Worm (Caenorhabditis elegans) whole organism, L4 larva: ENCODE results near the gene melo-3.

ENCODE experiments used
- F26F4.8 ChIP-seq: fragments of 200-800 bp; sonication (Bioruptor generic); conservative IDR thresholded peaks from 2 replicates; pipeline ENCODE4 v1.3.6; 2022; ENCODE audit warnings: missing genetic modification characterization, missing compliant biosample characterization
- F49E8.2 ChIP-seq: sonication (generic microtip); optimal IDR thresholded peaks from 2 replicates; lab custom pipeline; 2016; ENCODE audit warnings: missing compliant biosample characterization, mild to moderate bottlenecking, missing genetic modification characterization, borderline replicate concordance
- T26A8.4 ChIP-seq: fragments of 200-800 bp; sonication (Bioruptor generic); IDR thresholded peaks from 2 replicates; pipeline ENCODE4 v1.3.6; 2022; ENCODE audit warnings: missing genetic modification characterization, missing compliant biosample characterization
- Y105C5A.15 ChIP-seq: fragments of 200-800 bp; sonication (Bioruptor generic); IDR thresholded peaks from 2 replicates; pipeline ENCODE4 v1.3.6; 2022; ENCODE audit warnings: missing genetic modification characterization, missing compliant biosample characterization
- Y48G9A.11 ChIP-seq: fragments of 200-800 bp; sonication (Bioruptor generic); IDR thresholded peaks from 2 replicates; pipeline ENCODE4 v1.3.6; 2022; ENCODE audit warnings: missing genetic modification reagents, missing genetic modification characterization, missing compliant biosample characterization
- Y5F2A.4 ChIP-seq: fragments of 200-800 bp; sonication (Bioruptor generic); optimal IDR thresholded peaks from 2 replicates; lab custom pipeline; 2018; ENCODE audit warnings: mild to moderate bottlenecking, missing genetic modification characterization, missing compliant biosample characterization
- Y75B8A.6 ChIP-seq: fragments of 200-800 bp; sonication (Bioruptor generic); IDR thresholded peaks from 2 replicates; pipeline ENCODE4 v1.3.6; 2022; ENCODE audit warnings: missing genetic modification reagents, missing genetic modification characterization, missing compliant biosample characterization
- ZK337.2 ChIP-seq: fragments of 200-800 bp; sonication (Bioruptor generic); IDR thresholded peaks from 2 replicates; pipeline ENCODE4 v1.3.6; 2022; ENCODE audit warnings: missing genetic modification reagents, missing genetic modification characterization, missing compliant biosample characterization
- aha-1 ChIP-seq: fragments of 150-350 bp; peaks from one replicate; lab custom pipeline; 2014; ENCODE audit warnings: missing biosample characterization, missing genetic modification characterization
- aly-2 ChIP-seq: sonication (generic microtip); optimal IDR thresholded peaks from 2 replicates; lab custom pipeline; 2018; ENCODE audit warnings: missing biosample characterization, missing genetic modification characterization
- attf-4 ChIP-seq: sonication (generic microtip); optimal IDR thresholded peaks from 3 replicates; lab custom pipeline; 2017; ENCODE audit warnings: missing biosample characterization, missing genetic modification characterization
- ctbp-1 ChIP-seq: fragments of 200-800 bp; sonication (Bioruptor generic); IDR thresholded peaks from 2 replicates; pipeline ENCODE4 v1.3.6; 2022; ENCODE audit warnings: missing genetic modification reagents, missing genetic modification characterization, missing compliant biosample characterization
- daf-16 ChIP-seq, 3 experiments: sonication (generic microtip); optimal IDR thresholded peaks; 2 replicates each; lab custom pipeline; 2016 to 2017; ENCODE audit warnings: missing genetic modification characterization in 3 of 3, missing genetic modification reagents in 3 of 3, mild to moderate bottlenecking in 2 of 3, missing compliant biosample characterization in 2 of 3, missing biosample characterization in 1 of 3, moderate library complexity in 1 of 3
- daf-19 ChIP-seq: fragments of 200-800 bp; sonication (Bioruptor generic); conservative IDR thresholded peaks from 2 replicates; pipeline ENCODE4 v1.3.6; 2022; ENCODE audit warnings: missing genetic modification characterization, missing compliant biosample characterization
- egl-43 ChIP-seq: fragments of 200-800 bp; sonication (Bioruptor generic); IDR thresholded peaks from 2 replicates; pipeline ENCODE4 v1.3.6; 2022; ENCODE audit warnings: missing genetic modification reagents, missing genetic modification characterization, missing compliant biosample characterization
- fos-1 ChIP-seq: fragments of 150-350 bp; optimal IDR thresholded peaks from 2 replicates; lab custom pipeline; 2014; ENCODE audit warnings: missing biosample characterization, missing genetic modification characterization
- hif-1 ChIP-seq, 2 experiments: sonication (generic microtip); optimal IDR thresholded peaks; 2 replicates each; lab custom pipeline; 2016 to 2017; ENCODE audit warnings: missing compliant biosample characterization in 2 of 2, missing genetic modification characterization in 2 of 2, missing genetic modification reagents in 2 of 2, missing genotype in 2 of 2, mild to moderate bottlenecking in 1 of 2
- hlh-11 ChIP-seq: fragments of 200-800 bp; sonication (Bioruptor generic); optimal IDR thresholded peaks from 2 replicates; lab custom pipeline; 2018; ENCODE audit warnings: mild to moderate bottlenecking, missing genetic modification characterization, missing compliant biosample characterization
- lim-7 ChIP-seq: fragments of 200-800 bp; sonication (Bioruptor generic); IDR thresholded peaks from 2 replicates; pipeline ENCODE4 v1.3.6; 2022; ENCODE audit warnings: missing genetic modification characterization, missing compliant biosample characterization
- lin-1 ChIP-seq: fragments of 200-800 bp; sonication (Bioruptor generic); IDR thresholded peaks from 2 replicates; pipeline ENCODE4 v1.3.6; 2022; ENCODE audit warnings: missing genetic modification reagents, missing genetic modification characterization, missing compliant biosample characterization
- lin-13 ChIP-seq: fragments of 150-350 bp; optimal IDR thresholded peaks from 2 replicates; lab custom pipeline; 2014; ENCODE audit warnings: missing biosample characterization, missing genetic modification reagents, missing genetic modification characterization
- lin-38 ChIP-seq: fragments of 200-800 bp; sonication (Bioruptor generic); IDR thresholded peaks from 2 replicates; pipeline ENCODE4 v1.3.6; 2022; ENCODE audit warnings: missing genetic modification reagents, missing genetic modification characterization, missing compliant biosample characterization
- madf-5 ChIP-seq, 2 experiments: fragments of 200-800 bp; sonication (Bioruptor generic); IDR thresholded peaks; 2 replicates each; pipeline ENCODE4 v1.3.6; 2022; ENCODE audit warnings: missing compliant biosample characterization in 2 of 2, missing genetic modification characterization in 2 of 2
- mdt-29 ChIP-seq: fragments of 200-800 bp; sonication (Bioruptor generic); IDR thresholded peaks from 2 replicates; pipeline ENCODE4 v1.3.6; 2022; ENCODE audit warnings: missing genetic modification reagents, missing genetic modification characterization, missing compliant biosample characterization
- mes-2 ChIP-seq: sonication (generic microtip); optimal IDR thresholded peaks from 2 replicates; lab custom pipeline; 2016; ENCODE audit warnings: missing genotype, mild to moderate bottlenecking, missing genetic modification characterization, missing compliant biosample characterization; ENCODE audit not compliant: poor library complexity, severe bottlenecking
- nhr-102 ChIP-seq: sonication (generic microtip); optimal IDR thresholded peaks from 2 replicates; lab custom pipeline; 2016; ENCODE audit warnings: mild to moderate bottlenecking, missing genetic modification characterization, moderate library complexity, missing compliant biosample characterization
- nhr-111 ChIP-seq: fragments of 200-800 bp; sonication (Bioruptor generic); optimal IDR thresholded peaks from 2 replicates; lab custom pipeline; 2018; ENCODE audit warnings: mild to moderate bottlenecking, missing genetic modification characterization, missing compliant biosample characterization
- nhr-25 ChIP-seq: sonication (generic microtip); optimal IDR thresholded peaks from 2 replicates; lab custom pipeline; 2017; ENCODE audit warnings: missing genetic modification characterization, mild to moderate bottlenecking, missing compliant biosample characterization, antibody characterized with exemption, moderate library complexity, borderline replicate concordance; ENCODE audit not compliant: insufficient read depth
- nhr-28 ChIP-seq: fragments of 150-350 bp; optimal IDR thresholded peaks from 2 replicates; lab custom pipeline; 2014; ENCODE audit warnings: missing biosample characterization, missing genetic modification characterization
- nhr-41 ChIP-seq: fragments of 200-800 bp; sonication (Bioruptor generic); IDR thresholded peaks from 2 replicates; pipeline ENCODE4 v1.3.6; 2022; ENCODE audit warnings: missing genetic modification reagents, missing genetic modification characterization, missing compliant biosample characterization
- pha-4 ChIP-seq, 2 experiments: fragments of 150-350 bp in 1 of 2; fragments of 200-800 bp in 1 of 2; sonication (Bioruptor generic) in 1 of 2; IDR thresholded peaks in 1 of 2; optimal IDR thresholded peaks in 1 of 2; 2 replicates each; pipeline versions ENCODE4 v1.3.6 to Lab custom; 2014 to 2022; ENCODE audit warnings: missing genetic modification characterization in 2 of 2, missing genetic modification reagents in 2 of 2, missing biosample characterization in 1 of 2, missing compliant biosample characterization in 1 of 2
- saeg-2 ChIP-seq: fragments of 200-800 bp; sonication (Bioruptor generic); IDR thresholded peaks from 2 replicates; pipeline ENCODE4 v1.3.6; 2022; ENCODE audit warnings: missing genetic modification reagents, missing genetic modification characterization, missing compliant biosample characterization
- set-16 ChIP-seq: fragments of 200-800 bp; sonication (Bioruptor generic); IDR thresholded peaks from 2 replicates; pipeline ENCODE4 v1.3.6; 2022; ENCODE audit warnings: missing genetic modification reagents, missing genetic modification characterization, missing compliant biosample characterization
- snpc-1.2 ChIP-seq: fragments of 200-800 bp; sonication (Bioruptor generic); IDR thresholded peaks from 2 replicates; pipeline ENCODE4 v1.3.6; 2022; ENCODE audit warnings: missing genetic modification reagents, missing genetic modification characterization, missing compliant biosample characterization
- unc-62 ChIP-seq, 3 experiments: fragments of 150-350 bp in 1 of 3; sonication (generic microtip); optimal IDR thresholded peaks in 2 of 3; peaks in 1 of 3; 1 replicate in 1 of 3; 2 replicates in 2 of 3; lab custom pipeline; 2014 to 2017; ENCODE audit warnings: missing biosample characterization in 3 of 3, missing genetic modification characterization in 3 of 3, missing genetic modification reagents in 3 of 3, missing genotype in 1 of 3

melo-3 gene

ce11 chrV:15002184-15002690 lies 34.4 kb downstream of the melo-3 start, which contains the start of the genes fib-1 and mut-15 (continued):
- TF ChIP-seq ctbp-1 (peak; percentile 72), lin-1 (no peak), Y105C5A.15 (GFP tag; lab: Robert Waterston, UW) (no peak), hlh-11 (tag; lab: Kevin White, UChicago) (peak; percentile 88), saeg-2 (GFP tag; lab: Robert Waterston, UW) (no peak), ZK337.2 (no peak)

DNA sequence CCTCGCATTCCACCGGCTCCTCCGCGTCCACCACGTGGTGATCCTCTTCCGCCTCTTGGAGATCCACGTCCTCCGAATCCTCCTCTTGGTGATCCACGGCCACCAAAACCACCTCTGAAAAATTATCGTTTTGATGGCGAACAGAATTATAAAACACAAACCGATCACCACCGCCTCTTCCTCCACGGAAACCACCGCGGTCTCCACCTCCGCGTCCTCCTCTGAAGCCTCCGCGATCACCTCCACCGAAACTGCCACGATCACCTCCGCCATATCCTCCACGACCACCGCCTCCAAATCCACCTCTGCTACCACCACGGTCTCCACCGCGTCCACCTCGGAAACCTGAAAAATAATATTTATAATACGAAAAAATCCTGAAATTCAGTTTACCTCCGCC lies 35.1 kb downstream of the melo-3 start:
- TF ChIP-seq lin-38 (no peak), set-16 (GFP tag; lab: Robert Waterston, UW) (peak; percentile 90), aha-1 (tag; lab: Kevin White, UChicago) (peak; percentile 99), fos-1 (tag; lab: Kevin White, UChicago) (no peak), F26F4.8 (no peak)
- TF ChIP-seq, all 104 proteins: peak for 2

DNA sequence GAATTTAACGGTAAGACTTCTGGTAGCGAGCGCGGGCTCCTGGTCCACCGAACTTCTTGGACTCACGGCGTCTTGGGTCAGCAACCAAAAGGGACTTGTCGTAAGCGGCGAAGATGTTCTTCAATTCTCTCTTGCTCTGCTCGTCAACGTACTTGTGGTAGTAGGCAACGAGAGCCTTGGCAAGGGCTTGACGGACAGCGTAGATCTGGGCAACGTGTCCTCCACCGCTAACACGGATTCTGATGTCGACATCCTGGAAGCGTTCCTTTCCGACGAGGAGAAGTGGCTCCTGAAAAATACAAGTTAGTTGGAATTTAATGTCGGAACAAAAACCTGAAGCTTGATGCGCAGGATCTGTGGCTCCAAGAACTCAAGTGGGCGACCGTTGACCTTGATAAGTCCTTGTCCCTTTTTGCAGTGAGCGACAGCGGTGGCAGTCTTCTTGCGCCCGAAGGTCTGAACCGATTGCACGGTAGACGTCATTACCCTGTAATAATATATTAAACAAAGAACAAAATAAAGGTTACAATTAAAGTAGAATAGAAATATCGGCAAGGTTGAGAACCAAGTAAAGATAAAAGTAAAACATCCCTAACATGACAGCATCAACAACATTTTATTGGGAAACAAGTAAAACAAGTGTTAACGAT lies 36.5 kb downstream of the melo-3 start, which contains the start of gene rps-16:
rps-16 (minus strand) TSS at position 487 of the 650 bp plus-strand sequence.
- TF ChIP-seq attf-4 (tag; lab: Kevin White, UChicago): no peak
- peak in 1 of 2 experiments; percentile 81 for TF ChIP-seq unc-62 (GFP tag; optimal IDR thresholded peaks at IDR 0.05 in 1 of 2; lab: Kevin White, UChicago)
- TF ChIP-seq unc-62 (tag; optimal IDR thresholded peaks at IDR 0.05; lab: Kevin White, UChicago): no peak
- peak; percentile 10; the same call in 1 of the 2 replicates for TF ChIP-seq snpc-1.2 (GFP tag; lab: Robert Waterston, UW)
- TF ChIP-seq aly-2 (tag; lab: Kevin White, UChicago): peak; percentile 17
- TF ChIP-seq Y48G9A.11 (GFP tag; lab: Robert Waterston, UW): peak; percentile 58
- 0 out of 2 replicates have a peak, but pooled peaks have one; percentile 19 for TF ChIP-seq T26A8.4 (GFP tag; lab: Robert Waterston, UW)
- TF ChIP-seq nhr-111 (GFP tag; lab: Kevin White, UChicago): peak; percentile 89
- TF ChIP-seq set-16 (GFP tag; lab: Robert Waterston, UW): peak; percentile 40; the same call in 1 of the 2 replicates
- TF ChIP-seq Y105C5A.15 (GFP tag; lab: Robert Waterston, UW): peak; percentile 69; the same call in 1 of the 2 replicates
- no peak for TF ChIP-seq nhr-28
- peak; percentile 49; the same call in 1 of the 2 replicates for TF ChIP-seq egl-43 (GFP tag; lab: Robert Waterston, UW)
- peak; percentile 32 for TF ChIP-seq nhr-25 (tag; lab: Kevin White, UChicago)
- peak; percentile 65; the same call in 1 of the 2 replicates for TF ChIP-seq ctbp-1
- TF ChIP-seq lim-7 (GFP tag; lab: Robert Waterston, UW): no peak
- TF ChIP-seq lin-38: peak; percentile 82
- TF ChIP-seq pha-4 (GFP tag; IDR thresholded peaks at IDR 0.05; lab: Robert Waterston, UW): peak; percentile 64; the same call in 1 of the 2 replicates
- no peak for TF ChIP-seq pha-4 (tag; optimal IDR thresholded peaks at IDR 0.05; lab: Kevin White, UChicago)
- peak; percentile 47 for TF ChIP-seq Y5F2A.4 (GFP tag; lab: Kevin White, UChicago)
- peak; percentile 90 for TF ChIP-seq aha-1 (tag; lab: Kevin White, UChicago)
- no peak for TF ChIP-seq nhr-41 (GFP tag; lab: Robert Waterston, UW)
- peak; percentile 22 for TF ChIP-seq mes-2 (tag; lab: Kevin White, UChicago)
- peak; percentile 68; the same call in 1 of the 2 replicates for TF ChIP-seq mdt-29 (GFP tag; lab: Robert Waterston, UW)
- no peak for TF ChIP-seq hif-1 (tag; optimal IDR thresholded peaks at IDR 0.05; lab: Kevin White, UChicago)
- peak in 1 of 2 experiments; percentile 21 for TF ChIP-seq daf-16 (GFP tag; optimal IDR thresholded peaks at IDR 0.05; lab: Kevin White, UChicago)
- no peak for TF ChIP-seq daf-16 (tag; optimal IDR thresholded peaks at IDR 0.05; lab: Kevin White, UChicago)
- peak; percentile 54; the same call in 1 of the 2 replicates for TF ChIP-seq daf-19 (GFP tag; lab: Robert Waterston, UW)
- peak; percentile 38 for TF ChIP-seq lin-13
- TF ChIP-seq F49E8.2 (tag; lab: Kevin White, UChicago): peak; percentile 68
- peak; percentile 1 for TF ChIP-seq nhr-102 (tag; lab: Kevin White, UChicago)
- 0 out of 4 replicates have a peak, but pooled peaks of 1 of the 2 experiments have one; percentile 38 for TF ChIP-seq madf-5 (GFP tag; IDR thresholded peaks at IDR 0.05; lab: Robert Waterston, UW)
- no peak for TF ChIP-seq Y75B8A.6 (GFP tag; lab: Robert Waterston, UW)
- no peak for TF ChIP-seq lin-1
- TF ChIP-seq, all 104 proteins: peak for 23
